Worm (Caenorhabditis elegans) whole organism, L1 larva: ENCODE results near the gene Y113G7A.12.

Source experiments
- C04F5.9 ChIP-seq: sonication (generic microtip); optimal IDR thresholded peaks from 2 replicates; lab custom pipeline; 2016; ENCODE audit warnings: missing genetic modification characterization, missing compliant biosample characterization
- F16B12.6 ChIP-seq: fragments of 150-350 bp; optimal IDR thresholded peaks from 2 replicates; lab custom pipeline; 2014; ENCODE audit warnings: missing biosample characterization, missing genetic modification characterization
- ama-1 ChIP-seq: fragments of 150-350 bp; optimal IDR thresholded peaks from 2 replicates; lab custom pipeline; 2014
- ceh-63 ChIP-seq: fragments of 200-800 bp; sonication (Bioruptor generic); optimal IDR thresholded peaks from 2 replicates; lab custom pipeline; 2018; ENCODE audit warnings: mild to moderate bottlenecking, missing genetic modification characterization, missing compliant biosample characterization
- ceh-8 ChIP-seq: fragments of 200-800 bp; sonication (Bioruptor generic); optimal IDR thresholded peaks from 2 replicates; lab custom pipeline; 2018; ENCODE audit warnings: mild to moderate bottlenecking, missing genetic modification characterization, moderate library complexity, missing compliant biosample characterization
- ceh-90 ChIP-seq: sonication (generic microtip); optimal IDR thresholded peaks from 2 replicates; lab custom pipeline; 2016; ENCODE audit warnings: missing genetic modification characterization, missing compliant biosample characterization
- dpl-1 ChIP-seq, 3 experiments: fragments of 150-350 bp in 2 of 3; sonication (generic microtip) in 1 of 3; optimal IDR thresholded peaks; 2 replicates each; lab custom pipeline; 2014 to 2017; ENCODE audit warnings: missing biosample characterization in 3 of 3, missing genetic modification characterization in 3 of 3, missing genetic modification reagents in 3 of 3
- dsc-1 ChIP-seq: sonication (generic microtip); optimal IDR thresholded peaks from 2 replicates; lab custom pipeline; 2016; ENCODE audit warnings: mild to moderate bottlenecking, missing genetic modification characterization, missing compliant biosample characterization
- elt-2 ChIP-seq: sonication (generic microtip); optimal IDR thresholded peaks from 2 replicates; lab custom pipeline; 2016; ENCODE audit warnings: missing genetic modification characterization, mild to moderate bottlenecking, inconsistent platforms, missing compliant biosample characterization, missing genetic modification reagents
- fkh-10 ChIP-seq: sonication (generic microtip); optimal IDR thresholded peaks from 2 replicates; lab custom pipeline; 2017; ENCODE audit warnings: missing biosample characterization, missing genetic modification reagents, missing genetic modification characterization
- fkh-4 ChIP-seq: sonication (generic microtip); optimal IDR thresholded peaks from 2 replicates; lab custom pipeline; 2016; ENCODE audit warnings: missing compliant biosample characterization, missing genetic modification characterization, borderline replicate concordance
- fkh-8 ChIP-seq: sonication (generic microtip); optimal IDR thresholded peaks from 2 replicates; lab custom pipeline; 2016; ENCODE audit warnings: mild to moderate bottlenecking, missing genetic modification characterization, missing compliant biosample characterization
- fos-1 ChIP-seq: fragments of 150-350 bp; optimal IDR thresholded peaks from 2 replicates; lab custom pipeline; 2014; ENCODE audit warnings: missing biosample characterization, missing genetic modification characterization
- hlh-4 ChIP-seq: sonication (generic microtip); optimal IDR thresholded peaks from 2 replicates; lab custom pipeline; 2016; ENCODE audit warnings: mild to moderate bottlenecking, missing genetic modification characterization, missing compliant biosample characterization
- irx-1 ChIP-seq: sonication (generic microtip); optimal IDR thresholded peaks from 2 replicates; lab custom pipeline; 2016; ENCODE audit warnings: missing genetic modification characterization, missing compliant biosample characterization
- isw-1 ChIP-seq: fragments of 200-800 bp; sonication (Bioruptor generic); IDR thresholded peaks from 2 replicates; pipeline ENCODE4 v1.3.6; 2022; ENCODE audit warnings: missing genetic modification characterization, missing compliant biosample characterization
- lin-13 ChIP-seq: fragments of 150-350 bp; optimal IDR thresholded peaks from 2 replicates; lab custom pipeline; 2014; ENCODE audit warnings: missing biosample characterization, missing genetic modification reagents, missing genetic modification characterization
- lin-14 ChIP-seq: fragments of 200-800 bp; sonication (Bioruptor generic); optimal IDR thresholded peaks from 2 replicates; lab custom pipeline; 2018; ENCODE audit warnings: mild to moderate bottlenecking, missing genetic modification characterization, moderate library complexity, missing compliant biosample characterization
- lsy-2 ChIP-seq, 2 experiments: fragments of 150-350 bp; optimal IDR thresholded peaks; 2 replicates each; lab custom pipeline; 2014; ENCODE audit warnings: missing biosample characterization in 2 of 2, missing genetic modification characterization in 2 of 2
- mdl-1 ChIP-seq, 2 experiments: fragments of 150-350 bp; optimal IDR thresholded peaks; 2 replicates each; lab custom pipeline; 2014 to 2017; ENCODE audit warnings: missing biosample characterization in 2 of 2, missing genetic modification characterization in 2 of 2, inconsistent platforms in 1 of 2
- mep-1 ChIP-seq: fragments of 150-350 bp; optimal IDR thresholded peaks from 2 replicates; lab custom pipeline; 2014; ENCODE audit warnings: missing biosample characterization, missing genetic modification characterization
- nhr-11 ChIP-seq: fragments of 150-350 bp; optimal IDR thresholded peaks from 2 replicates; lab custom pipeline; 2014; ENCODE audit warnings: missing biosample characterization, missing genetic modification characterization
- nhr-19 ChIP-seq: fragments of 200-800 bp; sonication (Bioruptor generic); conservative IDR thresholded peaks from 2 replicates; pipeline ENCODE4 v1.3.6; 2022; ENCODE audit warnings: missing genetic modification characterization, missing compliant biosample characterization
- nhr-77 ChIP-seq: fragments of 150-350 bp; optimal IDR thresholded peaks from 2 replicates; lab custom pipeline; 2014; ENCODE audit warnings: missing biosample characterization, missing genetic modification characterization
- nhr-85 ChIP-seq: sonication (generic microtip); peaks from one replicate; lab custom pipeline; 2016; ENCODE audit warnings: missing genetic modification characterization, inconsistent platforms, missing compliant biosample characterization
- pag-3 ChIP-seq: sonication (generic microtip); optimal IDR thresholded peaks from 2 replicates; lab custom pipeline; 2017; ENCODE audit warnings: missing genetic modification characterization, mild to moderate bottlenecking, missing compliant biosample characterization, antibody characterized with exemption, borderline replicate concordance; ENCODE audit not compliant: insufficient read depth
- pax-3 ChIP-seq: fragments of 200-800 bp; sonication (Bioruptor generic); optimal IDR thresholded peaks from 2 replicates; lab custom pipeline; 2018; ENCODE audit warnings: mild to moderate bottlenecking, missing genetic modification characterization, moderate library complexity, missing compliant biosample characterization
- snpc-4 ChIP-seq: fragments of 150-350 bp; optimal IDR thresholded peaks from 2 replicates; lab custom pipeline; 2014; ENCODE audit warnings: missing biosample characterization, missing genetic modification characterization
- sptf-1 ChIP-seq: fragments of 150-350 bp; optimal IDR thresholded peaks from 2 replicates; lab custom pipeline; 2014; ENCODE audit warnings: missing biosample characterization, missing genetic modification characterization
- unc-130 ChIP-seq: fragments of 150-350 bp; optimal IDR thresholded peaks from 2 replicates; lab custom pipeline; 2017; ENCODE audit warnings: missing biosample characterization, missing genetic modification characterization, inconsistent platforms
- unc-62 ChIP-seq: fragments of 150-350 bp; optimal IDR thresholded peaks from 2 replicates; lab custom pipeline; 2014; ENCODE audit warnings: missing biosample characterization, missing genetic modification reagents, missing genetic modification characterization
- xbp-1 ChIP-seq: sonication (generic microtip); optimal IDR thresholded peaks from 2 replicates; lab custom pipeline; 2016; ENCODE audit warnings: missing genetic modification characterization, missing compliant biosample characterization
- zip-4 ChIP-seq: fragments of 200-800 bp; sonication (Bioruptor generic); optimal IDR thresholded peaks from 2 replicates; lab custom pipeline; 2018; ENCODE audit warnings: mild to moderate bottlenecking, missing genetic modification characterization, moderate library complexity, missing compliant biosample characterization
- ztf-11 ChIP-seq, 2 experiments: sonication (generic microtip); optimal IDR thresholded peaks; 2 replicates each; lab custom pipeline; 2016 to 2017; ENCODE audit warnings: missing genetic modification characterization in 2 of 2, missing biosample characterization in 1 of 2, missing compliant biosample characterization in 1 of 2
- ztf-4 ChIP-seq: fragments of 150-350 bp; optimal IDR thresholded peaks from 2 replicates; lab custom pipeline; 2014; ENCODE audit warnings: missing biosample characterization, missing genetic modification characterization

Gene Y113G7A.12

ce11 chrV:20151432-20151831 is 9.0 kb downstream of the Y113G7A.12 start, which contains the start of gene F19B2.7:
Gene F19B2.7, plus strand, starts transcription at chrV:20151732.
- TF ChIP-seq hlh-4 (tag; lab: Kevin White, UChicago) (no peak), nhr-11 (tag; lab: Kevin White, UChicago) (no peak), C04F5.9 (tag; lab: Kevin White, UChicago) (no peak), ztf-11 (tag; optimal IDR thresholded peaks at IDR 0.05; lab: Kevin White, UChicago) (no peak), F16B12.6 (tag; lab: Kevin White, UChicago) (no peak), elt-2 (tag; lab: Kevin White, UChicago) (no peak), ceh-63 (GFP tag; lab: Kevin White, UChicago) (no peak), nhr-19 (GFP tag; lab: Robert Waterston, UW) (no peak), mdl-1 (tag; optimal IDR thresholded peaks at IDR 0.05; lab: Kevin White, UChicago) (no peak), snpc-4 (tag; lab: Kevin White, UChicago) (no peak), mep-1 (tag; lab: Kevin White, UChicago) (no peak), unc-62 (GFP tag; lab: Kevin White, UChicago) (no peak), dpl-1 (GFP tag; optimal IDR thresholded peaks at IDR 0.05; lab: Kevin White, UChicago) (no peak), sptf-1 (tag; lab: Kevin White, UChicago) (no peak), ztf-4 (no peak), unc-130 (no peak), nhr-85 (tag; lab: Kevin White, UChicago) (no peak), xbp-1 (tag; lab: Kevin White, UChicago) (no peak), fos-1 (tag; lab: Kevin White, UChicago) (no peak), lin-14 (GFP tag; lab: Kevin White, UChicago) (no peak)
- TF ChIP-seq, all 84 proteins: peak for 0

DNA sequence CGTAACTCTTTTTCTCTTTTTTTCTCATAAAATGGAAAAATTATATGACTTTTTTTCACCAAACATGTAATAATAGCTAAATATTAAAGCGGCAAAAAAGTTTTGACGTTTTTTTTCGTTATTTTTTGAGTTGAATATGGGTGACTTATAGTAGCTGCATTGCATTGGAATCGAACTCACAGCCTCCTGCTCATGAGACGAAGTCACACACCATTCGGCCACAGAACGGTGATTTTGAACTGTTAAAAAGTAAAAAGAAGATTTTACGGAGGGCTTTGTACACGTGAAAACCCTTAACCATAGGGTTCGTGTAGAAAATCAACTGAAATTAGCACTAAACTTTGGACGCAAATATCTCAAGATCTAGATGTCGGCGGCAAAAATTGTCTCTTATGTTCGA is 9.5 kb downstream of the Y113G7A.12 start:
- TF ChIP-seq lsy-2 (tag; optimal IDR thresholded peaks at IDR 0.05; lab: Kevin White, UChicago) = no peak
- no peak for TF ChIP-seq fkh-10 (GFP tag; lab: Kevin White, UChicago)
- no peak for TF ChIP-seq lin-13 (GFP tag; lab: Kevin White, UChicago)
- no peak for TF ChIP-seq dsc-1 (tag; lab: Kevin White, UChicago)
- TF ChIP-seq nhr-19 (GFP tag; lab: Robert Waterston, UW) = no peak
- TF ChIP-seq isw-1 (GFP tag; lab: Robert Waterston, UW) = no peak
- no peak for TF ChIP-seq fos-1 (tag; lab: Kevin White, UChicago)
- TF ChIP-seq ztf-11 (tag; optimal IDR thresholded peaks at IDR 0.05; lab: Kevin White, UChicago) = no peak
- no peak for TF ChIP-seq zip-4 (GFP tag; lab: Kevin White, UChicago)
- no peak for TF ChIP-seq fkh-8
- no peak for TF ChIP-seq mdl-1 (tag; optimal IDR thresholded peaks at IDR 0.05; lab: Kevin White, UChicago)
- TF ChIP-seq ceh-8 = no peak
- TF ChIP-seq ama-1 (lab: Kevin White, UChicago) = no peak
- no peak for TF ChIP-seq irx-1 (tag; lab: Kevin White, UChicago)
- no peak for TF ChIP-seq nhr-77 (tag; lab: Kevin White, UChicago)

DNA sequence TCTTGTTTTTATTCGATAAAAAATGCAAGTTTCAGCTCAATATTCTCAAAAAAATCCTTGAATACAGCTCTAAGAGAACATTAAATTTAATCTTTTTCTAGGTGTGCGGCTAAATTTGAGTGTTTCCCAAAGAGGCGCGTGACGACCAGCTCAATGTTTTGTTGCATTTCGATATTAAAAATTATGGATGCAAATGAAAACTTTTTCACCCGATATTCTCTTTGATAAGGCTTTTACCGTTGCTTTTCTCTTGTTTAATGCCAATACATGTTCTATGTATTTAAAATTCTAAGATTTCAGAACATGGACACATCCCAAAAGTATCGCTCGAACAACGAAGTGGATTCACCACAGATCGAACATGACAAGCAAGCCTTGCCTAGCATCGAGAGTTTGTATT is 15.8 kb downstream of the Y113G7A.12 start, which contains the start of gene F19B2.6:
TSS of gene F19B2.6 (plus strand) at position 301 of the 400 bp plus-strand sequence.
- TF ChIP-seq dsc-1 (tag; lab: Kevin White, UChicago) = no peak
- TF ChIP-seq ztf-11 (tag; optimal IDR thresholded peaks at IDR 0.05; lab: Kevin White, UChicago) = no peak
- TF ChIP-seq ceh-8 = no peak

ce11 chrV:20161781-20162289 is 19.4 kb downstream of the Y113G7A.12 start:
- TF ChIP-seq pax-3 (tag; lab: Kevin White, UChicago) (no peak), fkh-4 (tag; lab: Kevin White, UChicago) (no peak), ceh-90 (tag; lab: Kevin White, UChicago) (no peak), hlh-4 (tag; lab: Kevin White, UChicago) (no peak), pag-3 (tag; lab: Kevin White, UChicago) (no peak)
